Worm (Caenorhabditis elegans) whole organism, L3 larva: ENCODE measurements around the gene srj-45.

Experiments used
- aly-2 ChIP-seq: fragments of 150-350 bp; optimal IDR thresholded peaks from 2 replicates; lab custom pipeline; 2014; ENCODE audit warnings: missing biosample characterization, missing genetic modification characterization
- elt-1 ChIP-seq: fragments of 150-350 bp; optimal IDR thresholded peaks from 2 replicates; lab custom pipeline; 2014; ENCODE audit warnings: missing biosample characterization, missing genetic modification characterization
- fkh-10 ChIP-seq: sonication (generic microtip); optimal IDR thresholded peaks from 2 replicates; lab custom pipeline; 2017; ENCODE audit warnings: missing biosample characterization, missing genetic modification reagents, missing genetic modification characterization
- fos-1 ChIP-seq: fragments of 150-350 bp; optimal IDR thresholded peaks from 2 replicates; lab custom pipeline; 2014; ENCODE audit warnings: missing biosample characterization, missing genetic modification characterization
- mdl-1 ChIP-seq: fragments of 150-350 bp; optimal IDR thresholded peaks from 2 replicates; lab custom pipeline; 2014; ENCODE audit warnings: missing biosample characterization, missing genetic modification characterization
- nfya-1 ChIP-seq: sonication (generic microtip); optimal IDR thresholded peaks from 2 replicates; lab custom pipeline; 2017; ENCODE audit warnings: missing genetic modification characterization, mild to moderate bottlenecking, missing compliant biosample characterization, antibody characterized with exemption, moderate library complexity; ENCODE audit not compliant: insufficient read depth
- nhr-11 ChIP-seq: fragments of 150-350 bp; optimal IDR thresholded peaks from 2 replicates; lab custom pipeline; 2014; ENCODE audit warnings: missing biosample characterization, missing genetic modification characterization
- nhr-237 ChIP-seq: fragments of 150-350 bp; optimal IDR thresholded peaks from 2 replicates; lab custom pipeline; 2014; ENCODE audit warnings: missing biosample characterization, missing genetic modification characterization
- nhr-28 ChIP-seq: fragments of 150-350 bp; optimal IDR thresholded peaks from 2 replicates; lab custom pipeline; 2014; ENCODE audit warnings: missing biosample characterization, missing genetic modification characterization
- pha-4 ChIP-seq: fragments of 150-350 bp; optimal IDR thresholded peaks from 2 replicates; lab custom pipeline; 2014; ENCODE audit warnings: missing biosample characterization, missing genetic modification reagents, missing genetic modification characterization
- sea-2 ChIP-seq: fragments of 150-350 bp; sonication (generic microtip); optimal IDR thresholded peaks from 4 replicates; lab custom pipeline; 2014; ENCODE audit warnings: missing biosample characterization, missing genetic modification reagents, missing genetic modification characterization
- skn-1 ChIP-seq: fragments of 150-350 bp; optimal IDR thresholded peaks from 2 replicates; lab custom pipeline; 2014; ENCODE audit warnings: missing biosample characterization, missing genetic modification characterization
- snpc-4 ChIP-seq: fragments of 150-350 bp; optimal IDR thresholded peaks from 2 replicates; lab custom pipeline; 2014; ENCODE audit warnings: missing biosample characterization, missing genetic modification characterization
- zag-1 ChIP-seq: fragments of 150-350 bp; optimal IDR thresholded peaks from 2 replicates; lab custom pipeline; 2014; ENCODE audit warnings: missing biosample characterization, missing genetic modification characterization

ce11 chrV:2832666-2833065 lies 3.7 kb downstream of the srj-45 start, which contains the start of gene srj-50:
- TF ChIP-seq skn-1 (tag; lab: Kevin White, UChicago) (no peak), mdl-1 (tag; lab: Kevin White, UChicago) (no peak), nhr-11 (tag; lab: Kevin White, UChicago) (no peak), sea-2 (no peak), nfya-1 (tag; lab: Kevin White, UChicago) (no peak), snpc-4 (no peak), elt-1 (no peak), fkh-10 (GFP tag; lab: Kevin White, UChicago) (no peak), pha-4 (tag; lab: Kevin White, UChicago) (no peak), fos-1 (tag; lab: Kevin White, UChicago) (no peak), nhr-237 (tag; lab: Kevin White, UChicago) (no peak), nhr-28 (no peak), zag-1 (tag; lab: Kevin White, UChicago) (no peak), aly-2 (tag; lab: Kevin White, UChicago) (no peak)
